Fruit fly (Drosophila melanogaster): ENCODE results near the gene CG3323.
A peak's percentile ranks its signal among the peaks of the same experiment; 100 is the strongest.

CG3323 gene

DNA sequence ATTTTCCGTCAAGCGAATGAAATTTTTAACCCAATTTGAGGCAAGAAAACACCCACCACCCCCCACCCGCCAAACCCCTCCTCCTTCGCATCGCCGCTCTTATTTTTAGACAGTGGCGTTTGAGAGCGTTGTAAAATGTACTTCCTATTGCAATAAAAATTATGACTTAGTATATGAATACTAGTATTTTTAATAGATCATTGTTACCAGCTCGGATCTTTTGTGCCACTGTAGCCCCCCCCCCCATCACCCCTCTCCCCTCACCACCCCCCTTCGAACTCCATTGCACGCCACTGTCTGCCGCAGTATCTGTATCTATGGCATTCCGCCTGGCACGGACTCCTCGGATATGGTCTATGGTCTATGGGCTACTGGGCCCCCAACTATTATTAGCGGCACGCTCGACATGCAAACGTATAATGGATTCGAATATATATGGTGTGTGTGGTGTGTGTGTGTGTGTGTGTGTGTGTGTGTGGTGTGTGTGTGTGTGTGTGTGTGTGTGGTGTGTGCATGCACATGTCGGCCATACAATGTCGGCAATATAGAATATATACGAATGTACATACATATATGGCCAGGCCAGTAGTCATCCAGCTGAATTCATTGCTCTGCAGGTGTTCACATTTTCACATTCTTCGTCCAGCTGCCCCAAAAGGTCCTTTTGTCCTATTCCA, 44.5 kb upstream of the CG3323 start (continued):
- TF ChIP-seq H15 (GFP tag; IDR thresholded peaks at IDR 0.05) = peak; percentile 42; the same call in 1 of the 3 replicates
- TF ChIP-seq prd (optimal IDR thresholded peaks at IDR 0.05) = no peak
- peak; percentile 57; the same call in 2 of the 3 replicates for TF ChIP-seq prd (GFP tag; IDR thresholded peaks at IDR 0.05)
- no peak for TF ChIP-seq dmrt11E (tag; optimal IDR thresholded peaks at IDR 0.05)
- TF ChIP-seq CG4424 (GFP tag; optimal IDR thresholded peaks at IDR 0.05) = no peak
- no peak for TF ChIP-seq hbn (GFP tag; IDR thresholded peaks at IDR 0.05; ENCODE audit: partially characterized antibody)
- peak; percentile 41; the same call in 1 of the 4 replicates for TF ChIP-seq Gug (GFP tag; IDR thresholded peaks at IDR 0.05)
- TF ChIP-seq dysf (GFP tag; IDR thresholded peaks at IDR 0.05) = peak; percentile 33; the same call in 1 of the 3 replicates
- no peak for TF ChIP-seq fru (optimal IDR thresholded peaks at IDR 0.05)

DNA sequence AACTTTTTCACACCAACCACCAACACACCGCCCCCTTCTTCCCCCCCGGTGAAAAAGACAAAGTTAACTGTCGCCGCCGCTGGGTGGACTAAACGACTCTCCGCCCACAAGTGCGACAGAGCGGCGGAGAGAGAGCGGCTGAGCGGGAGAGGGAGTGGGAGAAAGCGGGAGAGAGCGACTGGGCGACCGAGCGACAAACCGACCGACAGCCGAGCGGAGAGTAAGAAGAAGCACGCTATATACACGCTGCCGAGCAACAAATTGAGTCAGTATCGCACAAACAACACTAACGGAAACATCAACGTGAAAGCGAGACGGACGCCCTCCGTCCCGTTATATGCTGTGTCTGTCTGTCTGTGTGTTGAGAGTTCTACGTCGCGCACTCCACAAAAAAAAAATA, 34.5 kb upstream of the CG3323 start, which contains the start of gene SK:
Gene SK (plus strand): TSS at position 267 of the 400 bp plus-strand sequence.
- TF ChIP-seq CG10209 (GFP tag; optimal IDR thresholded peaks at IDR 0.05) (peak; percentile 71), ranshi (GFP tag; IDR thresholded peaks at IDR 0.05) (no peak), NK7.1 (GFP tag; optimal IDR thresholded peaks at IDR 0.05) (no peak), Dip3 (GFP tag; optimal IDR thresholded peaks at IDR 0.05) (no peak), Dbx (GFP tag; IDR thresholded peaks at IDR 0.05) (0 out of 3 replicates have a peak, but pooled peaks have one; percentile 22), scrt (GFP tag; optimal IDR thresholded peaks at IDR 0.05) (peak; percentile 4), Atf-2 (GFP tag; optimal IDR thresholded peaks at IDR 0.05) (no peak), C15 (GFP tag; IDR thresholded peaks at IDR 0.05) (no peak), vvl (GFP tag; IDR thresholded peaks at IDR 0.05) (0 out of 2 replicates have a peak, but pooled peaks have one; percentile 19), CG10979 (tag; optimal IDR thresholded peaks at IDR 0.05) (no peak), toy (GFP tag; IDR thresholded peaks at IDR 0.05) (no peak), yki (optimal IDR thresholded peaks at IDR 0.05) (peak; percentile 27), Mad (GFP tag; optimal IDR thresholded peaks at IDR 0.05) (no peak), Rx (GFP tag; IDR thresholded peaks at IDR 0.05) (no peak), CG8765 (GFP tag; IDR thresholded peaks at IDR 0.05) (0 out of 2 replicates have a peak, but pooled peaks have one; percentile 10), Deaf1 (tag; optimal IDR thresholded peaks at IDR 0.05) (peak; percentile 97), so (GFP tag; IDR thresholded peaks at IDR 0.05) (0 out of 3 replicates have a peak, but pooled peaks have one; percentile 10), CG34376 (GFP tag; optimal IDR thresholded peaks at IDR 0.05) (no peak), CG10147 (GFP tag; optimal IDR thresholded peaks at IDR 0.05) (no peak), wor (GFP tag; IDR thresholded peaks at IDR 0.05) (no peak), HLH54F (GFP tag; optimal IDR thresholded peaks at IDR 0.05) (no peak), cg (GFP tag; optimal IDR thresholded peaks at IDR 0.05) (peak; percentile 27), CG1529 (GFP tag; optimal IDR thresholded peaks at IDR 0.05) (no peak), CG1602 (GFP tag; optimal IDR thresholded peaks at IDR 0.05) (no peak), HLHmδ (GFP tag; optimal IDR thresholded peaks at IDR 0.05) (no peak), Fer3 (tag; optimal IDR thresholded peaks at IDR 0.05) (no peak), Scr (GFP tag; IDR thresholded peaks at IDR 0.05; ENCODE audit: partially characterized antibody) (no peak), CG1792 (GFP tag; optimal IDR thresholded peaks at IDR 0.05) (no peak), Drgx (GFP tag; IDR thresholded peaks at IDR 0.05) (0 out of 2 replicates have a peak, but pooled peaks have one; percentile 20), az2 (GFP tag; optimal IDR thresholded peaks at IDR 0.05) (no peak), PHDP (tag; optimal IDR thresholded peaks at IDR 0.05) (no peak), D19A (tag; optimal IDR thresholded peaks at IDR 0.05) (no peak), Hr3 (GFP tag; optimal IDR thresholded peaks at IDR 0.05) (no peak), ERR (GFP tag; optimal IDR thresholded peaks at IDR 0.05) (no peak), otp (GFP tag; IDR thresholded peaks at IDR 0.05) (no peak), ci (GFP tag; IDR thresholded peaks at IDR 0.05) (peak; percentile 72; the same call in 2 of the 3 replicates), Bgb (GFP tag; IDR thresholded peaks at IDR 0.05; ENCODE audit: partially characterized antibody) (peak; percentile 42; the same call in 1 of the 2 replicates), org-1 (GFP tag; optimal IDR thresholded peaks at IDR 0.05) (no peak), CG11696 (GFP tag; IDR thresholded peaks at IDR 0.05) (no peak), CG13894 (tag; optimal IDR thresholded peaks at IDR 0.05) (peak; percentile 65), sens (GFP tag) (peak; percentile 39)
